Worm (Caenorhabditis elegans) whole organism, young adult: ENCODE results near the gene pxmp-4.
A peak's percentile ranks its signal among the peaks of the same experiment; 100 is the strongest.

Experiments used
- B0261.1 ChIP-seq: sonication (generic microtip); optimal IDR thresholded peaks from 2 replicates; lab custom pipeline; 2016; ENCODE audit warnings: mild to moderate bottlenecking, missing genetic modification characterization, moderate library complexity, missing compliant biosample characterization
- B0336.3 ChIP-seq: fragments of 200-800 bp; sonication (Bioruptor generic); IDR thresholded peaks from 2 replicates; pipeline ENCODE4 v1.3.6; 2022; ENCODE audit warnings: missing genetic modification characterization, missing compliant biosample characterization
- D2030.7 ChIP-seq: fragments of 200-800 bp; sonication (Bioruptor generic); IDR thresholded peaks from 2 replicates; pipeline ENCODE4 v1.3.6; 2022; ENCODE audit warnings: missing genetic modification reagents, missing genetic modification characterization, missing compliant biosample characterization
- F33H1.4 ChIP-seq: fragments of 200-800 bp; sonication (Bioruptor generic); IDR thresholded peaks from 2 replicates; pipeline ENCODE4 v1.3.6; 2022; ENCODE audit warnings: missing genetic modification reagents, missing genetic modification characterization, missing compliant biosample characterization
- F49E8.2 ChIP-seq: sonication (generic microtip); optimal IDR thresholded peaks from 3 replicates; lab custom pipeline; 2017; ENCODE audit warnings: missing genetic modification characterization, mild to moderate bottlenecking, missing compliant biosample characterization, antibody characterized with exemption, moderate library complexity; ENCODE audit not compliant: insufficient read depth
- ama-1 ChIP-seq, 3 experiments: fragments of 150-350 bp in 1 of 3; sonication (generic microtip) in 2 of 3; optimal IDR thresholded peaks; 2 replicates each; lab custom pipeline; 2014 to 2018; ENCODE audit warnings: missing biosample characterization in 2 of 3, missing genetic modification characterization in 2 of 3, missing genetic modification reagents in 2 of 3
- attf-5 ChIP-seq: fragments of 200-800 bp; sonication (Bioruptor generic); optimal IDR thresholded peaks from 2 replicates; lab custom pipeline; 2018; ENCODE audit warnings: mild to moderate bottlenecking, missing genetic modification characterization, missing compliant biosample characterization
- bed-1 ChIP-seq: fragments of 200-800 bp; sonication (Bioruptor generic); IDR thresholded peaks from 2 replicates; pipeline ENCODE4 v1.3.6; 2022; ENCODE audit warnings: missing genetic modification reagents, missing genetic modification characterization, missing compliant biosample characterization
- bed-2 ChIP-seq: fragments of 200-800 bp; sonication (Bioruptor generic); IDR thresholded peaks from 2 replicates; pipeline ENCODE4 v1.3.6; 2022; ENCODE audit warnings: missing genetic modification reagents, missing genetic modification characterization, missing compliant biosample characterization
- ceh-27 ChIP-seq: fragments of 200-800 bp; sonication (Bioruptor generic); optimal IDR thresholded peaks from 2 replicates; lab custom pipeline; 2018; ENCODE audit warnings: mild to moderate bottlenecking, missing genetic modification characterization, moderate library complexity, missing compliant biosample characterization
- ceh-91 ChIP-seq: fragments of 200-800 bp; sonication (Bioruptor generic); IDR thresholded peaks from 2 replicates; pipeline ENCODE4 v1.3.6; 2022; ENCODE audit warnings: missing genetic modification reagents, missing genetic modification characterization, missing compliant biosample characterization
- dox-1 ChIP-seq: fragments of 200-800 bp; sonication (Bioruptor generic); IDR thresholded peaks from 2 replicates; pipeline ENCODE4 v1.3.6; 2022; ENCODE audit warnings: missing genetic modification reagents, missing genetic modification characterization, missing compliant biosample characterization
- dpl-1 ChIP-seq: fragments of 150-350 bp; optimal IDR thresholded peaks from 2 replicates; lab custom pipeline; 2014; ENCODE audit warnings: missing biosample characterization, missing genetic modification reagents, missing genetic modification characterization
- efl-1 ChIP-seq: fragments of 150-350 bp; optimal IDR thresholded peaks from 2 replicates; lab custom pipeline; 2014; ENCODE audit warnings: missing biosample characterization, missing genetic modification reagents, missing genetic modification characterization
- gei-17 ChIP-seq: fragments of 200-800 bp; sonication (Bioruptor generic); optimal IDR thresholded peaks from 2 replicates; lab custom pipeline; 2018; ENCODE audit warnings: mild to moderate bottlenecking, missing genetic modification characterization, missing compliant biosample characterization
- hmg-20 ChIP-seq: fragments of 200-800 bp; sonication (Bioruptor generic); IDR thresholded peaks from 2 replicates; pipeline ENCODE4 v1.3.6; 2022; ENCODE audit warnings: missing genetic modification reagents, missing genetic modification characterization, missing compliant biosample characterization
- lin-54 ChIP-seq: fragments of 200-800 bp; sonication (Bioruptor generic); optimal IDR thresholded peaks from 2 replicates; lab custom pipeline; 2018; ENCODE audit warnings: mild to moderate bottlenecking, missing genetic modification characterization, missing compliant biosample characterization
- lsl-1 ChIP-seq: fragments of 200-800 bp; sonication (Bioruptor generic); optimal IDR thresholded peaks from 2 replicates; lab custom pipeline; 2018; ENCODE audit warnings: mild to moderate bottlenecking, missing genetic modification characterization, moderate library complexity, missing compliant biosample characterization
- madf-10 ChIP-seq: sonication (generic microtip); optimal IDR thresholded peaks from 2 replicates; lab custom pipeline; 2016; ENCODE audit warnings: mild to moderate bottlenecking, missing genetic modification characterization, missing compliant biosample characterization
- madf-6 ChIP-seq: fragments of 200-800 bp; sonication (Bioruptor generic); IDR thresholded peaks from 2 replicates; pipeline ENCODE4 v1.3.6; 2022; ENCODE audit warnings: missing genetic modification reagents, missing genetic modification characterization, missing compliant biosample characterization
- madf-8 ChIP-seq: fragments of 200-800 bp; sonication (Bioruptor generic); conservative IDR thresholded peaks from 2 replicates; pipeline ENCODE4 v1.3.6; 2022; ENCODE audit warnings: missing genetic modification reagents, missing genetic modification characterization, missing compliant biosample characterization
- mcd-1 ChIP-seq: fragments of 200-800 bp; sonication (Bioruptor generic); IDR thresholded peaks from 2 replicates; pipeline ENCODE4 v1.3.6; 2022; ENCODE audit warnings: missing genetic modification reagents, missing genetic modification characterization, missing compliant biosample characterization
- mes-4 ChIP-seq: sonication (generic microtip); optimal IDR thresholded peaks from 2 replicates; lab custom pipeline; 2016; ENCODE audit warnings: missing genotype, missing genetic modification characterization, missing compliant biosample characterization
- nfya-2 ChIP-seq: fragments of 200-800 bp; sonication (Bioruptor generic); IDR thresholded peaks from 2 replicates; pipeline ENCODE4 v1.3.6; 2022; ENCODE audit warnings: missing genetic modification reagents, missing genetic modification characterization, missing compliant biosample characterization
- nfyb-1 ChIP-seq: fragments of 200-800 bp; sonication (Bioruptor generic); IDR thresholded peaks from 2 replicates; pipeline ENCODE4 v1.3.6; 2022; ENCODE audit warnings: missing genetic modification reagents, missing genetic modification characterization, missing compliant biosample characterization
- nhr-80 ChIP-seq: sonication (generic microtip); optimal IDR thresholded peaks from 2 replicates; lab custom pipeline; 2016; ENCODE audit warnings: missing genetic modification characterization, missing compliant biosample characterization
- pbrm-1 ChIP-seq: fragments of 200-800 bp; sonication (Bioruptor generic); IDR thresholded peaks from 2 replicates; pipeline ENCODE4 v1.3.6; 2022; ENCODE audit warnings: missing genetic modification reagents, missing genetic modification characterization, missing compliant biosample characterization
- rec-8 ChIP-seq, 2 experiments: sonication (generic microtip); optimal IDR thresholded peaks; 2 replicates each; lab custom pipeline; 2016; ENCODE audit warnings: mild to moderate bottlenecking in 2 of 2, missing genetic modification characterization in 2 of 2, missing genetic modification reagents in 2 of 2, missing genotype in 2 of 2, missing biosample characterization in 1 of 2, missing compliant biosample characterization in 1 of 2, moderate library complexity in 1 of 2
- snpc-1.3 ChIP-seq: sonication (generic microtip); optimal IDR thresholded peaks from 2 replicates; lab custom pipeline; 2017; ENCODE audit warnings: missing genetic modification characterization, mild to moderate bottlenecking, missing compliant biosample characterization, antibody characterized with exemption, moderate library complexity, missing genotype, missing genetic modification reagents; ENCODE audit not compliant: insufficient read depth
- snpc-3.4 ChIP-seq: sonication (generic microtip); optimal IDR thresholded peaks from 2 replicates; lab custom pipeline; 2017; ENCODE audit warnings: missing genetic modification characterization, mild to moderate bottlenecking, missing compliant biosample characterization, antibody characterized with exemption, moderate library complexity, missing genotype, missing genetic modification reagents
- snpc-4 ChIP-seq, 5 experiments: fragments of 150-350 bp in 1 of 5; sonication (generic microtip) in 4 of 5; optimal IDR thresholded peaks; 2 replicates each; lab custom pipeline; 2014 to 2018; ENCODE audit warnings: missing genetic modification characterization in 5 of 5, missing biosample characterization in 3 of 5, antibody characterized with exemption in 2 of 5, mild to moderate bottlenecking in 2 of 5, missing compliant biosample characterization in 2 of 5, missing genotype in 2 of 5, moderate library complexity in 2 of 5, missing genetic modification reagents in 1 of 5
- tbp1 ChIP-seq: fragments of 200-800 bp; sonication (Bioruptor generic); optimal IDR thresholded peaks from 2 replicates; lab custom pipeline; 2018; ENCODE audit warnings: mild to moderate bottlenecking, missing genetic modification characterization, missing compliant biosample characterization
- unc-130 ChIP-seq: sonication (generic microtip); optimal IDR thresholded peaks from 2 replicates; lab custom pipeline; 2016; ENCODE audit warnings: missing genetic modification reagents, missing genetic modification characterization, missing compliant biosample characterization
- xnd-1 ChIP-seq: sonication (generic microtip); optimal IDR thresholded peaks from 2 replicates; lab custom pipeline; 2016; ENCODE audit warnings: missing genotype, missing genetic modification reagents, missing genetic modification characterization, missing compliant biosample characterization
- ztf-25 ChIP-seq: fragments of 200-800 bp; sonication (Bioruptor generic); IDR thresholded peaks from 2 replicates; pipeline ENCODE4 v1.3.6; 2022; ENCODE audit warnings: missing genetic modification reagents, missing genetic modification characterization, missing compliant biosample characterization

The pxmp-4 gene

DNA sequence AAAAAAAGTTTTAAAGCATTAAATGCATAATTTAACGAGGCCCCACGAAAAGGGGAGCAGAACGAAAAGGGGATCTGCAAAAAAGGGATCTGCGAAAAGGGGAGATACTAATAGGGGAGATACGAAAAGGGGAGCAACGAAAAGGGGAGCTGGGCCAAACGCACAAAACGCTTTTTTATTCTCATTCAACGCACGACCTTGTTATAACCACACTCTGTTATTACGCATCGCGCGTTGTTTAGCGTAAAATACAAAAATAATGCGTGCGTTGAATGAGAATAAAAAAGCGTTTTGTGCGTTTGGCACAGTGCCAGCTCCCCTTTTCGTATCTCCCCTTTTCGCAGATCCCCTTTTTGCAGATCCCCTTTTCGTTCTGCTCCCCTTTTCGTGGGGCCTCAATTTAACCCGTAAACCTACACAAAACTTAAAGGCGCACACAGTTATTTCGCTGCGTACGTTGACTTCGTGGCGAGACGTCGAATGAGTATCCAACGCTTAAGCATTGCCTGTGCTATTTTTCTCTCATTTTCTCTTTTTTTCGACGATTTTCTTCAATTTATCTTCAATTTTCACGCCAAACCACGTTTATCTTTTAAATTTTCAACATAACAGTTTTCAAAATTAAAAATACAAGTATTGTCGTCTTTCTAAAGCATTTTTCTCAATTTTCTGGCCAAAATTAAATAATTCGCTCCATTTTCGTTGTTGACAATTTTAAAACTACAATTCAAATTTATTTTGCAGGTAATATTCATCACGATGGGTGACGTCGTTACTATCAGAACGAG is 48.4 kb upstream of the pxmp-4 start, which contains the start of gene rps-24 (continued):
- TF ChIP-seq madf-8 (GFP tag; lab: Robert Waterston, UW) (peak; percentile 79), dpl-1 (GFP tag; lab: Kevin White, UChicago) (peak; percentile 15), rec-8 (tag; optimal IDR thresholded peaks at IDR 0.05; lab: Kevin White, UChicago) (peak; percentile 48 to 61), bed-1 (GFP tag; lab: Robert Waterston, UW) (peak; percentile 89; the same call in 1 of the 2 replicates), ceh-27 (peak; percentile 92), bed-2 (GFP tag; lab: Robert Waterston, UW) (peak; percentile 97), ztf-25 (GFP tag; lab: Robert Waterston, UW) (peak; percentile 99), nfyb-1 (GFP tag; lab: Robert Waterston, UW) (peak; percentile 94), gei-17 (GFP tag; lab: Kevin White, UChicago) (peak; percentile 35), nhr-80 (tag; lab: Kevin White, UChicago) (peak; percentile 83), madf-10 (tag; lab: Kevin White, UChicago) (peak; percentile 91), madf-6 (GFP tag; lab: Robert Waterston, UW) (peak; percentile 87), xnd-1 (tag; lab: Kevin White, UChicago) (peak; percentile 6), B0336.3 (GFP tag; lab: Robert Waterston, UW) (peak; percentile 85), attf-5 (peak; percentile 96), snpc-3.4 (tag; lab: Kevin White, UChicago) (peak; percentile 49), unc-130 (GFP tag; lab: Kevin White, UChicago) (peak; percentile 88), snpc-1.3 (tag; lab: Kevin White, UChicago) (peak; percentile 26)

DNA sequence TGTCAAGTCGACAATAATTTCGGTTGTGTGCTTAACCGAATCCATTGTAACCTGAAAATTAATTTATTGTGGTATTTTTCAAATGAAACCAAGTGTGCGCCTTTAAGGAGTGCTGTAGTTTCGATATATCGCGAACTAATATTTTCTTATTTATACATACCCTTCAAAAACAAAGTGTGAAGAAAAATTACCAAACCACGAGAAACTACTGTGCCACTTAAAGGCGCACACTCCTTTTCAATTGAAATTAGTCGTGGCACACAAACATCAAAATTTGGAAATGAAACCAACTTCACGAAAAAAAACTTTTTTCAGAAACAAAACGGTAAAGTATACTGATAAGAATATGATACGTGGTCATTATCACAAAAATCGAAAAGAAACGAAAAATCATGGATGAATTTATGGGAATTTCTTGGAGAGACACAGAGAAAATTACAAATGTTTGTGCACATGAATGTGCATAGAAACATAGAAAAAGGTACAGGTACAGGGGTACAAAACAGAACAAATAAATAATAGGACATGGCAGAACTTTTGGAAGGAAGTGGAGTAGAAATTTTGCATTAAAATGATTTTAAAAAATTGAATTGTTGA is 46.3 kb upstream of the pxmp-4 start, which contains the start of gene spl-1:
Gene spl-1 (minus strand): TSS at position 51 of the 597 bp plus-strand sequence.
- TF ChIP-seq attf-5 (peak; percentile 51), tbp1 (GFP tag; lab: Kevin White, UChicago) (peak; percentile 2), ama-1 (optimal IDR thresholded peaks at IDR 0.05; lab: Kevin White, UChicago) (no peak), ama-1 (GFP tag; optimal IDR thresholded peaks at IDR 0.05; lab: Kevin White, UChicago) (no peak), nhr-80 (tag; lab: Kevin White, UChicago) (peak; percentile 82), pbrm-1 (0 out of 2 replicates have a peak, but pooled peaks have one; percentile 26)

DNA sequence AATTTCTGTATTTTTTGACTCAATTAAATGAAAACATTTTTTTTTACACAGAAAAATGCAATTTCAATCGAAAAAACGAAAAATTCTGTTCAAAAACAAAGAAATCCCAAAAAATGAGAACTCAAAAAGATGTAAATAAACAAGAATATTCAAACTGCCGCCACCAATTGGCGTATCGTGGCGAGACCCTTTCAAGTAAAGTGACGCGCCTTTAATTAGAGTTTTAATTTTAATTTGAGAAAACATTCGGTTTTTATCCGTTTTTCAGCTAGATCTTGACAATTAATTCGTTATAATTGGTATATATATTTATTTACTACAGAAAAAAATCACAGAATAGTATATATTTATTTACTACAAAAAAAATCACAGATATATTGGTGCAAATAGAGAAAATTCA is 42.6 kb upstream of the pxmp-4 start:
- TF ChIP-seq efl-1 (GFP tag; lab: Kevin White, UChicago) (peak; percentile 91), D2030.7 (GFP tag; lab: Robert Waterston, UW) (peak; percentile 84), B0261.1 (no peak), F49E8.2 (peak; percentile 66), lin-54 (GFP tag; lab: Kevin White, UChicago) (peak; percentile 97), F33H1.4 (GFP tag; lab: Robert Waterston, UW) (peak; percentile 92), snpc-4 (GFP tag; optimal IDR thresholded peaks at IDR 0.05; lab: Kevin White, UChicago) (peak; percentile 2), snpc-4 (tag; optimal IDR thresholded peaks at IDR 0.05; lab: Kevin White, UChicago) (peak in 1 of 4 experiments; percentile 17), mes-4 (tag; lab: Kevin White, UChicago) (no peak), lsl-1 (peak; percentile 65), unc-130 (GFP tag; lab: Kevin White, UChicago) (peak; percentile 52), hmg-20 (GFP tag; lab: Robert Waterston, UW) (no peak), ceh-91 (GFP tag; lab: Robert Waterston, UW) (peak; percentile 41; the same call in 1 of the 2 replicates), dox-1 (GFP tag; lab: Robert Waterston, UW) (peak; percentile 53; the same call in 1 of the 2 replicates), madf-6 (GFP tag; lab: Robert Waterston, UW) (peak; percentile 67), mcd-1 (GFP tag; lab: Robert Waterston, UW) (peak; percentile 15; the same call in 1 of the 2 replicates), nfya-2 (GFP tag; lab: Robert Waterston, UW) (no peak), dpl-1 (GFP tag; lab: Kevin White, UChicago) (peak; percentile 53), snpc-1.3 (tag; lab: Kevin White, UChicago) (peak; percentile 37)
